Worm (Caenorhabditis elegans) whole organism, L2 larva: Measurements from ENCODE around the gene Y43F8C.17.

Source experiments
- F13H6.1 ChIP-seq: sonication (generic microtip); optimal IDR thresholded peaks from 2 replicates; lab custom pipeline; 2016; ENCODE audit warnings: missing genetic modification characterization, missing compliant biosample characterization
- ZK546.5 ChIP-seq: sonication (generic microtip); optimal IDR thresholded peaks from 2 replicates; lab custom pipeline; 2017; ENCODE audit warnings: missing biosample characterization, missing genetic modification characterization
- alr-1 ChIP-seq: fragments of 150-350 bp; optimal IDR thresholded peaks from 2 replicates; lab custom pipeline; 2014; ENCODE audit warnings: missing biosample characterization, missing genetic modification characterization
- blmp-1 ChIP-seq: sonication (generic microtip); optimal IDR thresholded peaks from 2 replicates; lab custom pipeline; 2017; ENCODE audit warnings: missing genetic modification characterization, mild to moderate bottlenecking, missing compliant biosample characterization, antibody characterized with exemption, moderate library complexity; ENCODE audit not compliant: insufficient read depth
- ceh-16 ChIP-seq: fragments of 150-350 bp; optimal IDR thresholded peaks from 2 replicates; lab custom pipeline; 2014; ENCODE audit warnings: missing biosample characterization, missing genetic modification characterization
- lsy-2 ChIP-seq, 2 experiments: fragments of 150-350 bp in 1 of 2; sonication (generic microtip) in 1 of 2; optimal IDR thresholded peaks; 2 replicates each; lab custom pipeline; 2014 to 2017; ENCODE audit warnings: missing biosample characterization in 2 of 2, missing genetic modification characterization in 2 of 2
- mbf-1 ChIP-seq: sonication (generic microtip); optimal IDR thresholded peaks from 2 replicates; lab custom pipeline; 2017; ENCODE audit warnings: missing biosample characterization, missing genetic modification characterization
- nhr-10 ChIP-seq: sonication (generic microtip); optimal IDR thresholded peaks from 2 replicates; lab custom pipeline; 2017; ENCODE audit warnings: missing biosample characterization, missing genetic modification characterization
- nhr-11 ChIP-seq: fragments of 150-350 bp; optimal IDR thresholded peaks from 2 replicates; lab custom pipeline; 2014; ENCODE audit warnings: missing biosample characterization, missing genetic modification characterization
- nhr-129 ChIP-seq: fragments of 150-350 bp; optimal IDR thresholded peaks from 2 replicates; lab custom pipeline; 2014; ENCODE audit warnings: missing biosample characterization, missing genetic modification characterization
- nhr-21 ChIP-seq: fragments of 150-350 bp; optimal IDR thresholded peaks from 2 replicates; lab custom pipeline; 2014; ENCODE audit warnings: missing biosample characterization, missing genetic modification characterization
- nhr-6 ChIP-seq: fragments of 150-350 bp; optimal IDR thresholded peaks from 2 replicates; lab custom pipeline; 2014; ENCODE audit warnings: missing biosample characterization, missing genetic modification characterization
- skn-1 ChIP-seq: sonication (generic microtip); optimal IDR thresholded peaks from 2 replicates; lab custom pipeline; 2017; ENCODE audit warnings: missing biosample characterization, missing genetic modification characterization
- sma-3 ChIP-seq: sonication (generic microtip); optimal IDR thresholded peaks from 2 replicates; lab custom pipeline; 2016; ENCODE audit warnings: missing genetic modification reagents, missing genetic modification characterization, missing compliant biosample characterization
- sma-9 ChIP-seq, 2 experiments: fragments of 150-350 bp in 1 of 2; sonication (generic microtip) in 1 of 2; optimal IDR thresholded peaks; 2 replicates each; lab custom pipeline; 2014 to 2016; ENCODE audit warnings: missing genetic modification characterization in 2 of 2, mild to moderate bottlenecking in 1 of 2, missing biosample characterization in 1 of 2, missing compliant biosample characterization in 1 of 2, missing genetic modification reagents in 1 of 2, moderate library complexity in 1 of 2
- unc-55 ChIP-seq: fragments of 150-350 bp; sonication (generic microtip); optimal IDR thresholded peaks from 3 replicates; lab custom pipeline; 2014; ENCODE audit warnings: missing biosample characterization, missing genetic modification reagents, missing genetic modification characterization
- ztf-11 ChIP-seq: sonication (generic microtip); optimal IDR thresholded peaks from 2 replicates; lab custom pipeline; 2017; ENCODE audit warnings: missing biosample characterization, missing genetic modification characterization

Gene Y43F8C.17

ce11 chrV:19756253-19756652, 40.3 kb downstream of the Y43F8C.17 start, which contains the start of gene W04E12.9:
TSS of gene W04E12.9 (plus strand) at chrV:19756553.
- no peak for TF ChIP-seq sma-9 (GFP tag; optimal IDR thresholded peaks at IDR 0.05; lab: Kevin White, UChicago)
- TF ChIP-seq sma-9 (tag; optimal IDR thresholded peaks at IDR 0.05; lab: Kevin White, UChicago) = no peak
- no peak for TF ChIP-seq nhr-10 (tag; lab: Kevin White, UChicago)

ce11 chrV:19759282-19759681, 43.3 kb downstream of the Y43F8C.17 start:
- TF ChIP-seq blmp-1 (tag; lab: Kevin White, UChicago) (no peak), F13H6.1 (no peak), ZK546.5 (tag; lab: Kevin White, UChicago) (no peak), skn-1 (tag; lab: Kevin White, UChicago) (no peak)

- no peak for TF ChIP-seq sma-9 (GFP tag; optimal IDR thresholded peaks at IDR 0.05; lab: Kevin White, UChicago)
- TF ChIP-seq sma-9 (tag; optimal IDR thresholded peaks at IDR 0.05; lab: Kevin White, UChicago) = no peak
- no peak for TF ChIP-seq sma-3 (GFP tag; lab: Kevin White, UChicago)
- TF ChIP-seq lsy-2 (tag; optimal IDR thresholded peaks at IDR 0.05; lab: Kevin White, UChicago) = no peak
- no peak for TF ChIP-seq nhr-6 (tag; lab: Kevin White, UChicago)
- TF ChIP-seq ZK546.5 (tag; lab: Kevin White, UChicago) = no peak
- TF ChIP-seq ztf-11 (tag; lab: Kevin White, UChicago) = no peak
- no peak for TF ChIP-seq ceh-16 (tag; lab: Kevin White, UChicago)
- TF ChIP-seq nhr-21 (tag; lab: Kevin White, UChicago) = no peak
- no peak for TF ChIP-seq alr-1 (tag; lab: Kevin White, UChicago)
- no peak for TF ChIP-seq nhr-11 (tag; lab: Kevin White, UChicago)
- TF ChIP-seq F13H6.1 = no peak
- TF ChIP-seq unc-55 (GFP tag; lab: Kevin White, UChicago) = no peak
- TF ChIP-seq mbf-1 (tag; lab: Kevin White, UChicago) = no peak
- no peak for TF ChIP-seq nhr-129 (tag; lab: Kevin White, UChicago)
Observed at ce11 chrV:19760751-19761150, 44.8 kb downstream of the Y43F8C.17 start, which contains the start of gene M162.5. TSS of gene M162.5 (plus strand) at chrV:19761051.
